Worm (Caenorhabditis elegans) whole organism, L1 larva: ENCODE measurements around the gene F08F3.6.

ENCODE experiments used
- ceh-82 ChIP-seq, 3 experiments: fragments of 150-350 bp in 1 of 3; sonication (generic microtip) in 2 of 3; optimal IDR thresholded peaks; 2 replicates each; lab custom pipeline; 2014 to 2017; ENCODE audit warnings: missing biosample characterization in 3 of 3, missing genetic modification characterization in 3 of 3
- egl-13 ChIP-seq: sonication (generic microtip); optimal IDR thresholded peaks from 2 replicates; lab custom pipeline; 2016; ENCODE audit warnings: missing genotype, missing genetic modification reagents, missing genetic modification characterization, missing compliant biosample characterization
- isw-1 ChIP-seq: fragments of 200-800 bp; sonication (Bioruptor generic); IDR thresholded peaks from 2 replicates; pipeline ENCODE4 v1.3.6; 2022; ENCODE audit warnings: missing genetic modification characterization, missing compliant biosample characterization
- lin-39 ChIP-seq: fragments of 150-350 bp; optimal IDR thresholded peaks from 2 replicates; lab custom pipeline; 2014; ENCODE audit warnings: missing biosample characterization, missing genetic modification reagents, missing genetic modification characterization
- nhr-11 ChIP-seq: fragments of 150-350 bp; optimal IDR thresholded peaks from 2 replicates; lab custom pipeline; 2014; ENCODE audit warnings: missing biosample characterization, missing genetic modification characterization
- nhr-12 ChIP-seq: sonication (generic microtip); optimal IDR thresholded peaks from 2 replicates; lab custom pipeline; 2017; ENCODE audit warnings: missing biosample characterization, missing genetic modification characterization
- nhr-237 ChIP-seq: fragments of 150-350 bp; optimal IDR thresholded peaks from 2 replicates; lab custom pipeline; 2014; ENCODE audit warnings: missing biosample characterization, missing genetic modification characterization
- sox-4 ChIP-seq: sonication (generic microtip); optimal IDR thresholded peaks from 2 replicates; lab custom pipeline; 2016; ENCODE audit warnings: missing genetic modification characterization, missing compliant biosample characterization
- unc-130 ChIP-seq: fragments of 150-350 bp; optimal IDR thresholded peaks from 2 replicates; lab custom pipeline; 2017; ENCODE audit warnings: missing biosample characterization, missing genetic modification characterization, inconsistent platforms
- unc-98 ChIP-seq: fragments of 200-800 bp; sonication (Bioruptor generic); IDR thresholded peaks from 2 replicates; pipeline ENCODE4 v1.3.6; 2022; ENCODE audit warnings: missing genetic modification characterization, missing compliant biosample characterization

ce11 chrV:5372118-5372517, 47.7 kb downstream of the F08F3.6 start, which contains the start of gene C35A11.3:
- no peak for TF ChIP-seq nhr-12 (tag; lab: Kevin White, UChicago)
- no peak for TF ChIP-seq lin-39 (tag; lab: Kevin White, UChicago)
- no peak for TF ChIP-seq unc-98 (GFP tag; lab: Robert Waterston, UW)
- no peak for TF ChIP-seq sox-4 (tag; lab: Kevin White, UChicago)
- TF ChIP-seq egl-13 (tag; lab: Kevin White, UChicago) = no peak
- TF ChIP-seq unc-130 (tag; lab: Kevin White, UChicago) = no peak
- TF ChIP-seq isw-1 (GFP tag; lab: Robert Waterston, UW) = no peak
- TF ChIP-seq nhr-11 (tag; lab: Kevin White, UChicago) = no peak
- no peak for TF ChIP-seq nhr-237 (tag; lab: Kevin White, UChicago)
- no peak for TF ChIP-seq ceh-82 (tag; optimal IDR thresholded peaks at IDR 0.05; lab: Kevin White, UChicago)
